Fruit fly (Drosophila melanogaster): ENCODE measurements around the gene CG9981.

The CG9981 gene

dm6 chrX:16391397-16391796, 13.5 kb downstream of the CG9981 start, which contains the start of the genes TH1 and mei-41 (continued):
- peak; percentile 92 for TF ChIP-seq CG17802 (tag; optimal IDR thresholded peaks at IDR 0.05)
- TF ChIP-seq grn (GFP tag; optimal IDR thresholded peaks at IDR 0.05) = no peak
- TF ChIP-seq bigmax (GFP tag; optimal IDR thresholded peaks at IDR 0.05) = peak; percentile 13
- TF ChIP-seq CG5180 (GFP tag; optimal IDR thresholded peaks at IDR 0.05) = no peak
- TF ChIP-seq Atf3 (GFP tag; optimal IDR thresholded peaks at IDR 0.05) = no peak
- peak; percentile 7 for TF ChIP-seq CG3838 (GFP tag; optimal IDR thresholded peaks at IDR 0.05)
- no peak for TF ChIP-seq sug (tag; optimal IDR thresholded peaks at IDR 0.05)
- TF ChIP-seq CG4328 (GFP tag; optimal IDR thresholded peaks at IDR 0.05) = peak; percentile 64
- no peak for TF ChIP-seq CG10543 (GFP tag; optimal IDR thresholded peaks at IDR 0.05)
- TF ChIP-seq CG6683 (GFP tag; optimal IDR thresholded peaks at IDR 0.05) = peak; percentile 54
- TF ChIP-seq lab (GFP tag; optimal IDR thresholded peaks at IDR 0.05) = no peak
- TF ChIP-seq CG15479 (GFP tag; optimal IDR thresholded peaks at IDR 0.05) = no peak
- TF ChIP-seq Fer3 (tag; optimal IDR thresholded peaks at IDR 0.05) = peak; percentile 88
- peak; percentile 88 for TF ChIP-seq Hr3 (GFP tag; optimal IDR thresholded peaks at IDR 0.05)
- TF ChIP-seq Max (GFP tag; optimal IDR thresholded peaks at IDR 0.05) = peak; percentile 79
- no peak for TF ChIP-seq CG3163 (GFP tag; optimal IDR thresholded peaks at IDR 0.05)
- peak; percentile 93 for TF ChIP-seq Ada2b (GFP tag; IDR thresholded peaks at IDR 0.05)
- peak; percentile 40 for TF ChIP-seq CG16863 (GFP tag; optimal IDR thresholded peaks at IDR 0.05)
- TF ChIP-seq phol (tag; optimal IDR thresholded peaks at IDR 0.05) = peak; percentile 95
- TF ChIP-seq CG16779 (GFP tag; IDR thresholded peaks at IDR 0.05) = peak; percentile 65; the same call in 1 of the 2 replicates
- peak; percentile 93 for TF ChIP-seq H15 (GFP tag; IDR thresholded peaks at IDR 0.05)
- peak; percentile 97 for TF ChIP-seq slbo (GFP tag; IDR thresholded peaks at IDR 0.05)
- peak; percentile 23 for TF ChIP-seq CG1647 (GFP tag; optimal IDR thresholded peaks at IDR 0.05)
- no peak for TF ChIP-seq Kr (GFP tag; optimal IDR thresholded peaks at IDR 0.05)
- TF ChIP-seq sens (GFP tag) = no peak
- TF ChIP-seq CG1602 (GFP tag; optimal IDR thresholded peaks at IDR 0.05) = peak; percentile 91
- TF ChIP-seq CG8388 (GFP tag; optimal IDR thresholded peaks at IDR 0.05) = peak; percentile 84
- TF ChIP-seq Side (GFP tag; optimal IDR thresholded peaks at IDR 0.05) = no peak
- peak; percentile 55 for TF ChIP-seq pnt (GFP tag; optimal IDR thresholded peaks at IDR 0.05)
- TF ChIP-seq CG10209 (GFP tag; optimal IDR thresholded peaks at IDR 0.05) = peak; percentile 89
- no peak for TF ChIP-seq MESR4 (GFP tag; optimal IDR thresholded peaks at IDR 0.05)
- TF ChIP-seq repo (GFP tag; optimal IDR thresholded peaks at IDR 0.05) = no peak
- TF ChIP-seq CG18764 (GFP tag; optimal IDR thresholded peaks at IDR 0.05) = no peak
- peak; percentile 96 for TF ChIP-seq gem (tag; optimal IDR thresholded peaks at IDR 0.05)
- TF ChIP-seq CG15601 (tag; optimal IDR thresholded peaks at IDR 0.05) = peak; percentile 85
- TF ChIP-seq prd (optimal IDR thresholded peaks at IDR 0.05) = no peak
- peak; percentile 98 for TF ChIP-seq prd (GFP tag; IDR thresholded peaks at IDR 0.05)
- peak; percentile 91 for TF ChIP-seq klu (GFP tag; IDR thresholded peaks at IDR 0.05)
- TF ChIP-seq E2f2 (GFP tag; IDR thresholded peaks at IDR 0.05) = peak; percentile 76
- no peak for TF ChIP-seq CG15011 (GFP tag; optimal IDR thresholded peaks at IDR 0.05)
- peak; percentile 93 for TF ChIP-seq Ssrp (tag; optimal IDR thresholded peaks at IDR 0.05)
- TF ChIP-seq schlank (tag; optimal IDR thresholded peaks at IDR 0.05) = peak; percentile 41
- TF ChIP-seq tgo (GFP tag; IDR thresholded peaks at IDR 0.05) = peak; percentile 95
- peak; percentile 66 for TF ChIP-seq Dip3 (GFP tag; optimal IDR thresholded peaks at IDR 0.05)
- peak in 1 of 2 experiments; percentile 46 for TF ChIP-seq Dfd (GFP tag; optimal IDR thresholded peaks at IDR 0.05)
- TF ChIP-seq CG11695 (GFP tag; IDR thresholded peaks at IDR 0.05) = peak; percentile 92
- TF ChIP-seq CG10321 (GFP tag; IDR thresholded peaks at IDR 0.05) = peak; percentile 11; the same call in 1 of the 2 replicates
- peak; percentile 92 for TF ChIP-seq otp (GFP tag; IDR thresholded peaks at IDR 0.05)
- TF ChIP-seq pan (optimal IDR thresholded peaks at IDR 0.05) = no peak
- peak in 1 of 2 experiments; percentile 96 for TF ChIP-seq pan (GFP tag; optimal IDR thresholded peaks at IDR 0.05 in 1 of 2, IDR thresholded peaks at IDR 0.05 in 1 of 2)
- TF ChIP-seq CG8089 (GFP tag; optimal IDR thresholded peaks at IDR 0.05) = peak; percentile 39
